Worm (Caenorhabditis elegans) whole organism, midembryonic: Measurements from ENCODE around the gene nspb-5.

Source experiments
- flt-1 ChIP-seq: fragments of 200-800 bp; sonication (Bioruptor generic); IDR thresholded peaks from 2 replicates; pipeline ENCODE4 v1.3.6; 2022; ENCODE audit warnings: missing genetic modification characterization, missing compliant biosample characterization
- tab-1 ChIP-seq: fragments of 200-800 bp; sonication (Bioruptor generic); IDR thresholded peaks from 2 replicates; pipeline ENCODE4 v1.3.6; 2022; ENCODE audit warnings: missing genetic modification characterization, missing compliant biosample characterization
- ztf-29 ChIP-seq: fragments of 200-800 bp; sonication (Bioruptor generic); IDR thresholded peaks from 2 replicates; pipeline ENCODE4 v1.3.6; 2022; ENCODE audit warnings: missing genetic modification reagents, missing genetic modification characterization, missing compliant biosample characterization

DNA sequence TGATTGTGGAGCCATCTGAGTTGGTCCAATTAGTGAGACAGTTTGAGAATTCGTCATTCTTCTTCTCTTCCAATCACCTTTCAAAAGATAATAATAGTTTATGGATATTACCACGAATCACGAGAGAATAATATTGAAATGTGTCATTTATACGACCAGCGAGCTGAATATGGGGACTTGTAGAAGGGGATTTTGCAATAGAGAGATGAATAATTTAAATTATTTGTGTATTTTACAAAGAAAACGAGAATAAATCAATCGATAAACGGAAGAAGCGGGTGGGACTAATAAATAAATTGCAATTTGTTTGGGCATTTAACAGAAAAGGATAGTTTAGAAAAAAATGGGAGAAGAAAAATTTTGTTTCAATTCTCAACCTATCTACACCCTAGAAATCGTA, 16.2 kb upstream of the nspb-5 start, which contains the start of gene odr-8:
- TF ChIP-seq ztf-29 (GFP tag; lab: Robert Waterston, UW) (no peak), tab-1 (GFP tag; lab: Robert Waterston, UW) (no peak), flt-1 (no peak)
